Fruit fly (Drosophila melanogaster): ENCODE measurements around the gene fru.

Gene fru

DNA sequence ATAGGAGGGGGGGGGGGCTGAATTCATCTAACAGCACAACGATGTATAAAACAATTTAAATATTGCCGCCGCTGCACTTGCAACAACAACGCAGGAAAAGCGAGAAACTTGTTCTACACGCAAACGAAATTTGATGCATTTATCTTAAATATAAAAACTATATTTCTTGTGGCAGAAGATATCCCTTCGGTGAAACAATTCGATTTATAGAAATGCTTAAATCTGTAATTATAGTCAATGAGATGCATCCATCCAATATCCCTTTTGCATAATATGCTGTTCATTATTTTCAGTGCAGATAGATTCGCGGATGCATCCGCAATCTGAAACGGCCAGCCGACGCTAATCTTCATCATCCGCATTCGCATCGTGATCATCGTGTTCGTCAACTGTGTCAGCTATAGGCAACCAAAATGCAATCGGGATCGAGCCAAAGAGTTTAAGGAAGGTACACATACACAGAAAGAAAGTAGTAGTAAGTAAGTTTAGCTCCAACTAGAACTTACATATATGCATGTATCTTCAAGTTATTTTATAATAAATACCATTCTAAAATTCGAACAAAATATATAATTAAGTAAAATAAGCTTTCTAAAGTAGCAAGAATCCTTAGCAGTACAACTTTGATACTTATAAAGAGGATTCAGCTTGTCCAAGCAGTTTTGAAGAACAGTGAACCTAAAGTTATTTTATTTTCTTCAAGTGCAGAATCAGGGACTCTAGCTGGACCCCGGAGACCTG lies 57.4 kb downstream of the fru start:
- TF ChIP-seq pan (optimal IDR thresholded peaks at IDR 0.05) (no peak), EcR (GFP tag; optimal IDR thresholded peaks at IDR 0.05) (no peak), Dll (optimal IDR thresholded peaks at IDR 0.05) (no peak), psq (optimal IDR thresholded peaks at IDR 0.05) (no peak), usp (GFP tag; optimal IDR thresholded peaks at IDR 0.05) (no peak), CG8478 (optimal IDR thresholded peaks at IDR 0.05) (no peak)

DNA sequence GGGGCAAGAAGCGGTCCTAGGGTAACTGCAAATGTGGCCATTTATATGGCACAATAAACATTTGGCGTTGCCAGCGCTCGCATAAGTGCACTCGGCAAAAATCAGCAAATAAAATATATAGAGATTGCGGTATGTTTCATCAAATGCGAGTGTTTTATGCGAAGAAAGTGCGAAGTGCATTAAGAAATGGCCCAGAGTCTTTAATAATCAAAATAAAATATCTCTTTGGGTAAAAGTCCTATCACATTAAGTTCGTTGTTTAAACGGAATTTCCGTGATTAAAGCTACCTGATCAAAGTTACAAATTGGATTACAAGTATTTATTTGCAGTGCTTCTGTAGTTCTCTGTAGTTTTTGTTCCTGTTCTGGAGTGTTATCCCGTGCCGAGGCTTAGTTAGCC lies 59.2 kb downstream of the fru start:
- no peak for TF ChIP-seq CG8478 (optimal IDR thresholded peaks at IDR 0.05)
- no peak for TF ChIP-seq EcR (GFP tag; optimal IDR thresholded peaks at IDR 0.05)
- TF ChIP-seq usp (GFP tag; optimal IDR thresholded peaks at IDR 0.05), result no peak
- no peak for TF ChIP-seq pan (optimal IDR thresholded peaks at IDR 0.05)
- TF ChIP-seq psq (optimal IDR thresholded peaks at IDR 0.05), result no peak
- no peak for TF ChIP-seq Dll (optimal IDR thresholded peaks at IDR 0.05)

DNA sequence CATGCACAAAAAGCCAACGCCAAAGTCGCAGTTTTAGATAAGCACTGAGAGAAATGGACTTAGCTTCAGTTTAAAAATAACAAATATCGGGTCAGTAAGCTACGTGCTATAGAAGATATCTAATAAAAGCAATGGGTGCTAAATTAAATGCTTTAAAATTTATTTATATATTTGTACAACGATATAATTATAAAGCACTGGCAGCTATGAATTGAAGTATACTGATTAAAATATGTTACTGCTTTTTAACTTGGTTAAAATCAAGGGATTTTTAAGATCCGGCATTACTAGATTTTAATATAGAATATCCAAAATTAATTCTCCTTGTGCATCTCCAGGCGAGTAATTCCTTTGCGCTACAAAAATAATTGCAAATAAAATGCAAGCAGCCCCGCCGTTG lies 60.1 kb downstream of the fru start:
- no peak for TF ChIP-seq pan (optimal IDR thresholded peaks at IDR 0.05)
- TF ChIP-seq usp (GFP tag; optimal IDR thresholded peaks at IDR 0.05), result no peak
- TF ChIP-seq CG8478 (optimal IDR thresholded peaks at IDR 0.05), result no peak
- no peak for TF ChIP-seq Dll (optimal IDR thresholded peaks at IDR 0.05)
- no peak for TF ChIP-seq psq (optimal IDR thresholded peaks at IDR 0.05)
- TF ChIP-seq EcR (GFP tag; optimal IDR thresholded peaks at IDR 0.05), result no peak

DNA sequence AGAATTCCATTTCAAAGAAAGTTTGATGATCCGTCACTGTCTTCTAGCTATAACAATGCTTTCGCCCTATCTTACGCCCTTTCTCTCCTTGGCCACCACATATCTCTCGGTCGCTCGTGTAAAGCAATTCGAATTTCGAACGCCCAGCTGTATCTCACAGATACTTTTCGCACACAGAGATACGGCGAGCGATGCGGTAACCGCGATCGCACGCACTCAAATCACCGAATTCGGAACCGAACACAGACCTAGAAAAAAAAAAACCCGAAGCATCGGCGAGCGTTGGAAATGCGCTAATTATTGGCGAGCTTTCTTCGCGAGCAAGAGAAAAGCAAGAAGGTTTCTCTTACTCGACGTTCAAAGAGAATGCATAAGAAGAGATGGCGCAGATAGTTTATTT lies 63.8 kb downstream of the fru start:
- TF ChIP-seq EcR (GFP tag; optimal IDR thresholded peaks at IDR 0.05) (no peak), psq (optimal IDR thresholded peaks at IDR 0.05) (no peak), CG8478 (optimal IDR thresholded peaks at IDR 0.05) (no peak), usp (GFP tag; optimal IDR thresholded peaks at IDR 0.05) (no peak), Dll (optimal IDR thresholded peaks at IDR 0.05) (no peak), pan (optimal IDR thresholded peaks at IDR 0.05) (no peak)

DNA sequence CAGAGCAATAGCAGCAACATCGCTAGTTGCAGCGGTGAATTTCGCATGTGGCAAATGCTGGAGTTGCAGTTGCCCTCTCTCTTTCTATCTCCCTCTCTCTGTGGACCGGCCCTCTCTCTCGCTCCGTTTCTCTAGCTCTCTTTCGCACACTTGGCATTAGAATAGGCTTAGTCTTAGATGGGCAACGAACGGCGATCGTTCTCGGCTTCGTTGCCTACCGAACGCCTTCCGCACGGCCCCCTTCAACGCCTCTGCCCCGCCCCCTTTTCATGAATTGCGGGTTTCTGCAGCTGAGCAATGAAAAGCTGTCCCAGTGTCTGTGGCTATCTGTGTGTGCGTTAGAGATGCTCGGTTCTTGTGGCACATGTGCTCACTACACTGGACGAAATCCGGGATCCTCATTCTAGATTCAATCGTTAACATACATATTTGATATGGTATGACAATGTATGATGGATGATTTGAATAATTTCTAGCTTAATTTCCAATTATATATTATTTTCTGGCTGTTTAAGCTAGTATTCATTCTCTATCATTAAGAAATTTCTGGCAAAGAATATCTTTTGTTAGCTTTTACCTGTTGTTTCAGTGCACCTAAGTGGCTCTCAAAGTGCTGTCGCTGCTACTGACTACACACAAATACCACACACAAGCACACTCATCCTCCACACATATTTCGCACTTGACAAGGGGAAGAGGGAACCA lies 64.5 kb downstream of the fru start:
- TF ChIP-seq pan (optimal IDR thresholded peaks at IDR 0.05) (no peak), Dll (optimal IDR thresholded peaks at IDR 0.05) (no peak), usp (GFP tag; optimal IDR thresholded peaks at IDR 0.05) (no peak), CG8478 (optimal IDR thresholded peaks at IDR 0.05) (no peak), psq (optimal IDR thresholded peaks at IDR 0.05) (no peak), EcR (GFP tag; optimal IDR thresholded peaks at IDR 0.05) (no peak)

DNA sequence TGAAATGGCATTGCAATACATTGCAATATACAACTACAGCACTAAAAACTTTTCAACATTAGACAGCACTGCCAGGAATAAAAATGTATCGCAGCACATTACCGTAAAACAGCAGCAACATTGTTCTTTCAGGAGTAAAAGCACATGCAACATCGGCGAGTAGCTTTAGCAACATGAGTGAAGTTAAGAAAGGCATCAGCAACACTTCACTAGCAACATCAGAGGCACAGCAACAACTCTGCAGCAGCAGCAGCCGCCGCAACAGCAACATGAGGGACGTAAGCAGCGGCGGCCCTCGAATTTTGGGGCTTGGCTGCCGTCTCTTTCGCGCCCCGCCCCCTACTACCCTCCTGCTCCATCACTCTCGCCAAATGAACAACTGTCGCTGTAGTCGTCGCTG lies 71.5 kb downstream of the fru start:
- TF ChIP-seq usp (GFP tag; optimal IDR thresholded peaks at IDR 0.05) (no peak), psq (optimal IDR thresholded peaks at IDR 0.05) (no peak), CG8478 (optimal IDR thresholded peaks at IDR 0.05) (no peak), EcR (GFP tag; optimal IDR thresholded peaks at IDR 0.05) (no peak), Dll (optimal IDR thresholded peaks at IDR 0.05) (no peak), pan (optimal IDR thresholded peaks at IDR 0.05) (no peak)

DNA sequence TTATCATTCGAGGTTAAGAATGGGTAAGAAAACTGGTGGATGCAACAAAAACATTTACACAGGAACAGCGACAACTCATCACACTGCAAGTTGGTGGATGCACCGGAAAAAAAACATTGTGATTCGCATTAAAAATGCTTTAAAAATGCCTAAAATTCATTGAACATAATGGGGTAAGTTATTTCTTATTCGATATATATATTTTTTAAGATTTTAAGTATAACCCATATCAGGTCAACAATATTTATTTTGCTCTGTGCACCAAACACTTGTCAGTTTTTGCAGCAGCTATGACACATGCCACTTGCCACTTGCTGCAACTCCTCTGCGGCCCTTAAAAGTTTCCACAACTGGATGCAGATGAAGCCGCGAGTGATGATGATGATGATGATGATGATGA lies 75.9 kb downstream of the fru start:
- TF ChIP-seq pan (optimal IDR thresholded peaks at IDR 0.05) (no peak), Dll (optimal IDR thresholded peaks at IDR 0.05) (no peak), EcR (GFP tag; optimal IDR thresholded peaks at IDR 0.05) (no peak), psq (optimal IDR thresholded peaks at IDR 0.05) (no peak), CG8478 (optimal IDR thresholded peaks at IDR 0.05) (no peak), usp (GFP tag; optimal IDR thresholded peaks at IDR 0.05) (no peak)

DNA sequence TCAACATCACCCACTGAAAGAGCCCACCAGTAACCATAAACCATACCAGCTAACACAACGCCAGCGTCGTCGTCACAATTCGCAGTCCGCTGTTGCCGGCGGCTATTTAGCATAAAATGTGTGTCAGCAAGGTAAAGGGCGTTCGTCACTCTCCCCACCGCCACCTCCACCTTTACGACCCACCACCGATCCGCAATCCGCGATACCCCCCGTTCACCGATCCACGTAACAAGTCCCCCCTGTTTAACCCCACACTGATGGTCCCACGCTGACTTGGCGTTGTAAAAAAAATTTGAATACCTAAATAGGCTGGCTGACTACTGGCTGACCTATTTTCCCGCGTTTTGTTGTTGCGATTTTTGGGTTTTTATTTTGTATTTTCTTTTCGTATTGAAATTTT lies 76.8 kb downstream of the fru start:
- TF ChIP-seq pan (optimal IDR thresholded peaks at IDR 0.05), result no peak
- TF ChIP-seq Dll (optimal IDR thresholded peaks at IDR 0.05), result no peak
- TF ChIP-seq psq (optimal IDR thresholded peaks at IDR 0.05), result no peak
- TF ChIP-seq usp (GFP tag; optimal IDR thresholded peaks at IDR 0.05), result no peak
- TF ChIP-seq CG8478 (optimal IDR thresholded peaks at IDR 0.05), result no peak
- no peak for TF ChIP-seq EcR (GFP tag; optimal IDR thresholded peaks at IDR 0.05)

DNA sequence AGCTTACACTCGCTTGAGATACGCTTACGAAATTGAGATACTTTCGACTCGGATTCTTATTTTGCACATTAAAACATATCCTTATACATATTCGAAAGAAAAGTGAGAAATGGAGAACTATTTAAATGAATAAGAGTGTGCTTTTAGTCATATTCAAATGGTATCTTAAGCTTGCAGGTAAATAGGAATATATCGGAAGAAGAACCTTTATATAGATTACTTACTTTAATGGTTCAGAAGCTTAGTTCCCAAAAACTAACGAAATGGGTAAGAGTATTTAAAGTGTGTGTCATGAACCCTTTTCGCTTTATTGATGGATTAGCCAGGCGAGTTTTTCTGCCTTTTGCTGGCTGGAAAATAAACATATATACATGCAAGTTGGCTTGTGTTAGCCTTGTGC lies 86.5 kb downstream of the fru start:
- no peak for TF ChIP-seq EcR (GFP tag; optimal IDR thresholded peaks at IDR 0.05)
- TF ChIP-seq usp (GFP tag; optimal IDR thresholded peaks at IDR 0.05), result no peak
- no peak for TF ChIP-seq Dll (optimal IDR thresholded peaks at IDR 0.05)
- TF ChIP-seq pan (optimal IDR thresholded peaks at IDR 0.05), result no peak
- no peak for TF ChIP-seq psq (optimal IDR thresholded peaks at IDR 0.05)
- no peak for TF ChIP-seq CG8478 (optimal IDR thresholded peaks at IDR 0.05)

DNA sequence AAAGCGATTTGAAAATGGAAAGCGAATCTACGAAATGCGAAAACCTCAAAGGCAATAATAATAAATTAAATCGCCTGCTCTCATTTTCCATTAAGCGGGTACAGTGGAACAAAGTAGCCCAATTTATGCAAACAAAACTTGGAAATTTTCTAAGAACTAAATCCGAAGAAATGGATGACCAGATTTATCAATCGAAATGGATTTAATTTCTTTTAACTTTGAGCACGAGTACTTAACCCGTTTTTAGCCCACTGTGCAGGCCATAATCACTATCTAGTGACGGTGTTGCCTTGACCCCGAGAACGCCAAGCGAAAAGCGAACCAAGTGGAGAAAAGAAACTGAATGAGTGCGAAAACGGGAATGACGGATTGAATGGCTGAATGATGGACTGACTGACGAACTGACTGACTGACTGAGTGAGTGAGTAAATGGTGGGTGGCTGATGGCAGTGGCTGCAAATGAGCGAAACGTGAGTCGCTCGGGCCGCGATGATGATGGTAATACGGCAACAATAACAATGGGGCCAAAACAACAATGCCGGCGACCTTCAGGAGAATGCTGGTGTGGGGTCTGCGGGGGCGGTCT lies 89.1 kb downstream of the fru start:
- no peak for TF ChIP-seq EcR (GFP tag; optimal IDR thresholded peaks at IDR 0.05)
- no peak for TF ChIP-seq pan (optimal IDR thresholded peaks at IDR 0.05)
- TF ChIP-seq Dll (optimal IDR thresholded peaks at IDR 0.05), result no peak
- no peak for TF ChIP-seq psq (optimal IDR thresholded peaks at IDR 0.05)
- TF ChIP-seq CG8478 (optimal IDR thresholded peaks at IDR 0.05), result no peak
- TF ChIP-seq usp (GFP tag; optimal IDR thresholded peaks at IDR 0.05), result no peak

DNA sequence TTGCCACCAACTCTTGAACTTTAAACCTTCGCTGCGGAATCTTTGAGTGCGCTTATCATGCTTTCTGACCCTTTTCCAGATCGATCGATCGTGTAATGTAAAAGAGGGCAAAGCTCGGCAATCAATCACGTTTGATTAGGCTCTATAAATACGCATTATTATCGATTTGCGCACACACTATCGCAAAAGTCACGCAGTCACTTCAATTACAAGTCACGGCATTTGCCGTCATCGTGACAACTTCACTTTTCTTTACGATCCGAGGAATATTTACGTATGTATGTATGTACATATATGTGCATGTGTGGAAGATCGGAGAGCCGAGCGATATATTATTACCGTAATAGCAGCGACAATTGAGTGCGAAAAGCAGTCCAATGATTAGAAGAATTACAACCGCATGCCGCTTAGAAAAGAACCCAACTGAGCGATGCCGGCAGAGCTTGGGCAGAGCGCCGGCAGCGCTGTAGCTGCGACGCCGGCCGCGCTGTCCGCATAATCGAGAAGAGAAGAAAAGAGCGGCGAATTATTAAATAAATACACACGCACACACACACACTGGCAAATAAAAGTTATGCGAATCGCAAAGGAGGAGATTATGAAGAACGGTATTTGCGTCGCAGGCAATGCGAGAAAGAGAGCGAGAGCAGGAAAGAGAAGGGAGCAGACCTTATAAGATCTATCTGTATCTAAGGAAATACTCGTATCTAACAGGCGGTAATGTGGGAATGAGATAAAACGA lies 95.3 kb downstream of the fru start:
- TF ChIP-seq Dll (optimal IDR thresholded peaks at IDR 0.05), result no peak
- no peak for TF ChIP-seq psq (optimal IDR thresholded peaks at IDR 0.05)
- no peak for TF ChIP-seq pan (optimal IDR thresholded peaks at IDR 0.05)
- no peak for TF ChIP-seq usp (GFP tag; optimal IDR thresholded peaks at IDR 0.05)
- TF ChIP-seq CG8478 (optimal IDR thresholded peaks at IDR 0.05), result no peak
- no peak for TF ChIP-seq EcR (GFP tag; optimal IDR thresholded peaks at IDR 0.05)

Measured in whole organism.